Fruit fly (Drosophila melanogaster): ENCODE results near the gene Acbp4.

The Acbp4 gene

DNA sequence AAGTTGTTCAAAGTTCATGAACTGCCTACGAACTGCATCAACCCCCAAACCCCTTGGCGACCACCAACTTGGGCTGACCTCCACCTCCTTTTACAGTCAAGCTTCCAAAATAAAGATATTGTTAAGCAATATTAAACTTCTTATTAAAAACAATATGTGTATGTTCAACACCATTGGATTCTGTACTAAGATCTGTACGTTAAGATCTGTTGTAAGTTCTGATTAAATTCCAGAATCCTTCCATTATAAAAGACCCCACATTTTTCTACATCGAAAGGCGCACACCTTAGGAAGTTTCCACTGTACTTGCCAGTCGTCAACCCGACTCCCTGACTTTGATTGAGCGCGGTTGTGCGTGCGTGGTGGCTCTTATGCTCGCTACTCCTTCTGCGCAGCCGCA, 15.1 kb downstream of the Acbp4 start (continued):
- no peak for TF ChIP-seq Hr38 (GFP tag; optimal IDR thresholded peaks at IDR 0.05)
- TF ChIP-seq cyc (GFP tag; optimal IDR thresholded peaks at IDR 0.05): peak; percentile 41
- TF ChIP-seq pdm3 (GFP tag; optimal IDR thresholded peaks at IDR 0.05): peak; percentile 56
- no peak for TF ChIP-seq Gug (GFP tag; IDR thresholded peaks at IDR 0.05)
- peak; percentile 52 for TF ChIP-seq CG34406 (GFP tag; optimal IDR thresholded peaks at IDR 0.05)
- peak; percentile 57 for TF ChIP-seq CG10669 (GFP tag; optimal IDR thresholded peaks at IDR 0.05)
- peak; percentile 47 for TF ChIP-seq Smox (GFP tag; optimal IDR thresholded peaks at IDR 0.05)
- TF ChIP-seq CG1621 (tag; optimal IDR thresholded peaks at IDR 0.05): peak; percentile 63
- peak; percentile 49 for TF ChIP-seq CG31627 (GFP tag; optimal IDR thresholded peaks at IDR 0.05)
- no peak for TF ChIP-seq fd85E (GFP tag; optimal IDR thresholded peaks at IDR 0.05)
- TF ChIP-seq Hr39 (GFP tag; optimal IDR thresholded peaks at IDR 0.05): peak; percentile 56
- peak; percentile 55 for TF ChIP-seq fd59A (GFP tag; optimal IDR thresholded peaks at IDR 0.05)
- peak; percentile 71 for TF ChIP-seq CG6808 (GFP tag; optimal IDR thresholded peaks at IDR 0.05)
- TF ChIP-seq topi (GFP tag; optimal IDR thresholded peaks at IDR 0.05): peak; percentile 68
- TF ChIP-seq Sox15 (GFP tag; optimal IDR thresholded peaks at IDR 0.05): no peak
- peak; percentile 64 for TF ChIP-seq CG3032 (tag; optimal IDR thresholded peaks at IDR 0.05)
- peak; percentile 24 for TF ChIP-seq Ets21C (GFP tag; optimal IDR thresholded peaks at IDR 0.05)
- peak; percentile 37 for TF ChIP-seq CG6792 (GFP tag; optimal IDR thresholded peaks at IDR 0.05)
- TF ChIP-seq CG16779 (tag; optimal IDR thresholded peaks at IDR 0.05): no peak
- no peak for TF ChIP-seq salr (GFP tag; optimal IDR thresholded peaks at IDR 0.05)
- TF ChIP-seq spab (GFP tag; optimal IDR thresholded peaks at IDR 0.05): peak; percentile 59
- peak; percentile 93 for TF ChIP-seq svp (GFP tag)
- peak; percentile 45 for TF ChIP-seq CG7368 (GFP tag; optimal IDR thresholded peaks at IDR 0.05)
- peak; percentile 86 for TF ChIP-seq Eip78C (GFP tag)
- no peak for TF ChIP-seq CG11762 (GFP tag; optimal IDR thresholded peaks at IDR 0.05; ENCODE audit: insufficient read depth)
- no peak for TF ChIP-seq CG6854 (GFP tag; optimal IDR thresholded peaks at IDR 0.05)
- TF ChIP-seq Eip75B (GFP tag; optimal IDR thresholded peaks at IDR 0.05): peak; percentile 62

dm6 chr3L:7105693-7106092, 22.4 kb downstream of the Acbp4 start:
- TF ChIP-seq Ets96B (tag; optimal IDR thresholded peaks at IDR 0.05) (no peak), CG4318 (GFP tag; optimal IDR thresholded peaks at IDR 0.05) (no peak), CG6276 (GFP tag; optimal IDR thresholded peaks at IDR 0.05) (no peak), Ets21C (GFP tag; optimal IDR thresholded peaks at IDR 0.05) (no peak), Gug (GFP tag; IDR thresholded peaks at IDR 0.05) (no peak), Met (GFP tag; optimal IDR thresholded peaks at IDR 0.05) (no peak), Hr39 (GFP tag; optimal IDR thresholded peaks at IDR 0.05) (no peak), salr (GFP tag; optimal IDR thresholded peaks at IDR 0.05) (no peak), CG9139 (GFP tag; optimal IDR thresholded peaks at IDR 0.05) (no peak), Eip78C (GFP tag) (peak; percentile 57), Smox (GFP tag; optimal IDR thresholded peaks at IDR 0.05) (no peak), topi (GFP tag; optimal IDR thresholded peaks at IDR 0.05) (no peak), CG8319 (GFP tag; optimal IDR thresholded peaks at IDR 0.05) (no peak), CG7368 (GFP tag; optimal IDR thresholded peaks at IDR 0.05) (no peak), CG34406 (GFP tag; optimal IDR thresholded peaks at IDR 0.05) (no peak), CG10631 (GFP tag; optimal IDR thresholded peaks at IDR 0.05) (no peak), CG3919 (GFP tag; optimal IDR thresholded peaks at IDR 0.05) (no peak), CG8632 (GFP tag; optimal IDR thresholded peaks at IDR 0.05) (no peak), CG11902 (GFP tag; optimal IDR thresholded peaks at IDR 0.05) (no peak), Lpt (GFP tag; optimal IDR thresholded peaks at IDR 0.05) (no peak), CG16779 (tag; optimal IDR thresholded peaks at IDR 0.05) (no peak), dsx (GFP tag; optimal IDR thresholded peaks at IDR 0.05; ENCODE audit: poor library complexity, severe bottlenecking) (no peak), achi (GFP tag; optimal IDR thresholded peaks at IDR 0.05) (no peak), CG6792 (GFP tag; optimal IDR thresholded peaks at IDR 0.05) (no peak), Eip93F (GFP tag; optimal IDR thresholded peaks at IDR 0.05) (no peak), fd59A (GFP tag; optimal IDR thresholded peaks at IDR 0.05) (no peak), CG32006 (GFP tag; optimal IDR thresholded peaks at IDR 0.05) (peak; percentile 32), esn (GFP tag; optimal IDR thresholded peaks at IDR 0.05) (no peak), Sox14 (GFP tag; optimal IDR thresholded peaks at IDR 0.05) (no peak), Hr4 (GFP tag; optimal IDR thresholded peaks at IDR 0.05) (peak; percentile 13), Eip75B (GFP tag; optimal IDR thresholded peaks at IDR 0.05) (no peak), CG8119 (GFP tag; IDR thresholded peaks at IDR 0.05) (0 out of 3 replicates have a peak, but pooled peaks have one; percentile 13), eg (GFP tag; IDR thresholded peaks at IDR 0.05) (no peak)
